Worm (Caenorhabditis elegans) whole organism, L3 larva: Measurements from ENCODE around the gene F17H10.1.

Experiments
- aly-2 ChIP-seq: fragments of 150-350 bp; optimal IDR thresholded peaks from 2 replicates; lab custom pipeline; 2014; ENCODE audit warnings: missing biosample characterization, missing genetic modification characterization
- ceh-9 ChIP-seq: sonication (generic microtip); optimal IDR thresholded peaks from 2 replicates; lab custom pipeline; 2018; ENCODE audit warnings: missing biosample characterization, missing genetic modification characterization
- elt-2 ChIP-seq: sonication (generic microtip); optimal IDR thresholded peaks from 2 replicates; lab custom pipeline; 2016; ENCODE audit warnings: missing genetic modification reagents, mild to moderate bottlenecking, missing genetic modification characterization, missing compliant biosample characterization
- lin-15B ChIP-seq: fragments of 150-350 bp; optimal IDR thresholded peaks from 2 replicates; lab custom pipeline; 2014; ENCODE audit warnings: missing biosample characterization, missing genetic modification characterization
- lin-39 ChIP-seq: fragments of 150-350 bp; optimal IDR thresholded peaks from 2 replicates; lab custom pipeline; 2018; ENCODE audit warnings: missing biosample characterization, missing genetic modification reagents, missing genetic modification characterization
- nhr-28 ChIP-seq: fragments of 150-350 bp; optimal IDR thresholded peaks from 2 replicates; lab custom pipeline; 2014; ENCODE audit warnings: missing biosample characterization, missing genetic modification characterization
- nhr-76 ChIP-seq: fragments of 150-350 bp; sonication (generic microtip); optimal IDR thresholded peaks from 5 replicates; lab custom pipeline; 2014; ENCODE audit warnings: missing biosample characterization, missing genetic modification characterization
- pha-4 ChIP-seq: fragments of 150-350 bp; optimal IDR thresholded peaks from 2 replicates; lab custom pipeline; 2014; ENCODE audit warnings: missing biosample characterization, missing genetic modification reagents, missing genetic modification characterization
- sea-2 ChIP-seq: fragments of 150-350 bp; sonication (generic microtip); optimal IDR thresholded peaks from 4 replicates; lab custom pipeline; 2014; ENCODE audit warnings: missing biosample characterization, missing genetic modification reagents, missing genetic modification characterization
- snpc-4 ChIP-seq: fragments of 150-350 bp; optimal IDR thresholded peaks from 2 replicates; lab custom pipeline; 2014; ENCODE audit warnings: missing biosample characterization, missing genetic modification characterization
- tbx-2 ChIP-seq: sonication (generic microtip); optimal IDR thresholded peaks from 2 replicates; lab custom pipeline; 2016; ENCODE audit warnings: mild to moderate bottlenecking, missing genetic modification characterization, missing compliant biosample characterization
- unc-39 ChIP-seq: sonication (generic microtip); optimal IDR thresholded peaks from 4 replicates; lab custom pipeline; 2017; ENCODE audit warnings: missing biosample characterization, missing genetic modification characterization

ce11 chrX:13084273-13084672 is 20.8 kb upstream of the F17H10.1 start, which contains the start of gene R03G8.1:
- TF ChIP-seq ceh-9: no peak
- no peak for TF ChIP-seq lin-39 (tag; lab: Kevin White, UChicago)
- no peak for TF ChIP-seq sea-2 (GFP tag; lab: Kevin White, UChicago)
- TF ChIP-seq pha-4 (tag; lab: Kevin White, UChicago): no peak
- TF ChIP-seq tbx-2 (tag; lab: Kevin White, UChicago): no peak
- TF ChIP-seq snpc-4 (tag; lab: Kevin White, UChicago): no peak
- TF ChIP-seq nhr-28: no peak
- no peak for TF ChIP-seq elt-2 (tag; lab: Kevin White, UChicago)
- no peak for TF ChIP-seq lin-15B (tag; lab: Kevin White, UChicago)
- TF ChIP-seq nhr-76: no peak
- no peak for TF ChIP-seq aly-2 (tag; lab: Kevin White, UChicago)
- no peak for TF ChIP-seq unc-39
